Fruit fly (Drosophila melanogaster) whole organism: ENCODE results near the gene Mkrn1.

Source experiments
- CG8478 ChIP-seq: fragments of >200 bp; optimal IDR thresholded peaks from 2 replicates; lab custom pipeline; 2018; ENCODE audit warnings: inconsistent platforms
- Dll ChIP-seq: fragments of >200 bp; optimal IDR thresholded peaks from 2 replicates; lab custom pipeline; 2017
- EcR ChIP-seq, 2 experiments: fragments of >200 bp; optimal IDR thresholded peaks; 2 replicates each; lab custom pipeline; 2017; ENCODE audit warnings: missing biosample characterization in 2 of 2, missing genetic modification characterization in 2 of 2, missing genetic modification reagents in 2 of 2
- pan ChIP-seq: fragments of >200 bp; optimal IDR thresholded peaks from 2 replicates; lab custom pipeline; 2017
- psq ChIP-seq: fragments of >200 bp; optimal IDR thresholded peaks from 2 replicates; lab custom pipeline; 2017
- usp ChIP-seq: fragments of >200 bp; optimal IDR thresholded peaks from 2 replicates; lab custom pipeline; 2017; ENCODE audit warnings: missing biosample characterization, missing genetic modification characterization, mixed read lengths

DNA sequence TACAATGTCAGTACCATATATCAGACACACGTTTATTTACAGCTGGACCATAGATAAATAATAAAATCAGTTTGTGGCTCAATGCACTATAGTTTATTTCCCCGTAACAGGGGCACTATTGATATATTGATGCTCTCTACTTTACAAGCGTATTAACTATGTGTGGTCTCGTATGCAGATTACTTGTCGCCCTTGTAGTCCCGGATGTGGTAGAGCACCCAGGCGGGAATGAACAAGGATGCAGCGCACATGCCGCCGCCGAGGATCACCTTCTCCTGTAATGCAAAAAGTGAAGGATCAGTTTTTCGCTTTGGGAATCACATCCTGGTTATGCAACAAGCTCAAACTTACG, 5.4 kb upstream of the Mkrn1 start:
- TF ChIP-seq EcR (GFP tag; optimal IDR thresholded peaks at IDR 0.05; lab: Kevin White, UChicago), result no peak
- TF ChIP-seq usp (GFP tag; lab: Kevin White, UChicago), result no peak
- no peak for TF ChIP-seq pan (lab: Kevin White, UChicago)
- TF ChIP-seq psq (lab: Kevin White, UChicago), result no peak
- no peak for TF ChIP-seq CG8478 (lab: Kevin White, UChicago)
- TF ChIP-seq Dll (lab: Kevin White, UChicago), result no peak
